Worm (Caenorhabditis elegans) whole organism, late embryonic: ENCODE results near the gene best-6.

Source experiments
- C08G9.2 ChIP-seq: sonication (generic microtip); optimal IDR thresholded peaks from 2 replicates; lab custom pipeline; 2016; ENCODE audit warnings: mild to moderate bottlenecking, missing genetic modification characterization, moderate library complexity, missing compliant biosample characterization
- C38D4.7 ChIP-seq: fragments of 200-800 bp; sonication (Bioruptor generic); optimal IDR thresholded peaks from 2 replicates; lab custom pipeline; 2018; ENCODE audit warnings: mild to moderate bottlenecking, missing genetic modification characterization, moderate library complexity, missing compliant biosample characterization
- F13H6.1 ChIP-seq: sonication (generic microtip); optimal IDR thresholded peaks from 2 replicates; lab custom pipeline; 2016; ENCODE audit warnings: missing genetic modification characterization, missing compliant biosample characterization
- K02D7.2 ChIP-seq: sonication (generic microtip); optimal IDR thresholded peaks from 2 replicates; lab custom pipeline; 2017; ENCODE audit warnings: mild to moderate bottlenecking, missing genetic modification characterization, missing compliant biosample characterization
- T23F11.4 ChIP-seq: fragments of 200-800 bp; sonication (Bioruptor generic); optimal IDR thresholded peaks from 2 replicates; lab custom pipeline; 2018; ENCODE audit warnings: mild to moderate bottlenecking, missing genetic modification characterization, missing compliant biosample characterization
- Y22D7AL.16 ChIP-seq: sonication (generic microtip); optimal IDR thresholded peaks from 2 replicates; lab custom pipeline; 2016; ENCODE audit warnings: missing genetic modification characterization, missing compliant biosample characterization
- ahr-1 ChIP-seq: sonication (generic microtip); optimal IDR thresholded peaks from 2 replicates; lab custom pipeline; 2016; ENCODE audit warnings: missing genetic modification characterization, missing compliant biosample characterization
- ama-1 ChIP-seq: fragments of 150-350 bp; optimal IDR thresholded peaks from 2 replicates; lab custom pipeline; 2014
- ceh-14 ChIP-seq: sonication (generic microtip); optimal IDR thresholded peaks from 2 replicates; lab custom pipeline; 2016; ENCODE audit warnings: missing genotype, missing genetic modification characterization, missing compliant biosample characterization
- ceh-18 ChIP-seq: sonication (generic microtip); optimal IDR thresholded peaks from 2 replicates; lab custom pipeline; 2016; ENCODE audit warnings: missing genetic modification characterization, missing compliant biosample characterization
- ceh-22 ChIP-seq: sonication (generic microtip); optimal IDR thresholded peaks from 2 replicates; lab custom pipeline; 2017; ENCODE audit warnings: missing biosample characterization, missing genetic modification characterization
- ceh-24 ChIP-seq: sonication (generic microtip); optimal IDR thresholded peaks from 2 replicates; lab custom pipeline; 2016; ENCODE audit warnings: mild to moderate bottlenecking, missing genetic modification characterization, missing compliant biosample characterization
- ceh-34 ChIP-seq: sonication (generic microtip); optimal IDR thresholded peaks from 2 replicates; lab custom pipeline; 2016; ENCODE audit warnings: mild to moderate bottlenecking, missing genetic modification characterization, missing compliant biosample characterization
- ceh-45 ChIP-seq: fragments of 200-800 bp; sonication (Bioruptor generic); IDR thresholded peaks from 2 replicates; pipeline ENCODE4 v1.3.6; 2022; ENCODE audit warnings: missing genetic modification reagents, missing genetic modification characterization, missing compliant biosample characterization
- ceh-48 ChIP-seq: sonication (generic microtip); optimal IDR thresholded peaks from 2 replicates; lab custom pipeline; 2016; ENCODE audit warnings: missing genetic modification characterization, inconsistent platforms, missing compliant biosample characterization
- ceh-6 ChIP-seq: fragments of 200-800 bp; sonication (Bioruptor generic); optimal IDR thresholded peaks from 2 replicates; lab custom pipeline; 2018; ENCODE audit warnings: mild to moderate bottlenecking, missing genetic modification characterization, missing compliant biosample characterization
- che-1 ChIP-seq: sonication (generic microtip); optimal IDR thresholded peaks from 2 replicates; lab custom pipeline; 2016; ENCODE audit warnings: mild to moderate bottlenecking, missing genetic modification characterization, missing compliant biosample characterization
- elt-2 ChIP-seq: sonication (generic microtip); optimal IDR thresholded peaks from 2 replicates; lab custom pipeline; 2016; ENCODE audit warnings: missing genetic modification reagents, missing genetic modification characterization, missing compliant biosample characterization
- elt-4 ChIP-seq: sonication (generic microtip); optimal IDR thresholded peaks from 2 replicates; lab custom pipeline; 2016; ENCODE audit warnings: missing genetic modification characterization, missing compliant biosample characterization
- ets-4 ChIP-seq: sonication (generic microtip); optimal IDR thresholded peaks from 2 replicates; lab custom pipeline; 2016; ENCODE audit warnings: missing genetic modification characterization, missing compliant biosample characterization
- eyg-1 ChIP-seq: sonication (generic microtip); optimal IDR thresholded peaks from 2 replicates; lab custom pipeline; 2016; ENCODE audit warnings: missing genotype, missing genetic modification characterization, missing compliant biosample characterization
- fax-1 ChIP-seq: sonication (generic microtip); optimal IDR thresholded peaks from 2 replicates; lab custom pipeline; 2016; ENCODE audit warnings: missing genotype, missing genetic modification characterization, missing compliant biosample characterization
- fkh-6 ChIP-seq: sonication (generic microtip); optimal IDR thresholded peaks from 2 replicates; lab custom pipeline; 2016; ENCODE audit warnings: missing genetic modification characterization, missing compliant biosample characterization
- gmeb-2 ChIP-seq: sonication (generic microtip); optimal IDR thresholded peaks from 2 replicates; lab custom pipeline; 2016; ENCODE audit warnings: missing genetic modification characterization, inconsistent platforms, missing compliant biosample characterization
- hlh-13 ChIP-seq: fragments of 200-800 bp; sonication (Bioruptor generic); optimal IDR thresholded peaks from 2 replicates; lab custom pipeline; 2018; ENCODE audit warnings: mild to moderate bottlenecking, missing genetic modification characterization, missing compliant biosample characterization
- hlh-30 ChIP-seq: sonication (generic microtip); optimal IDR thresholded peaks from 2 replicates; lab custom pipeline; 2017; ENCODE audit warnings: antibody characterized with exemption, missing genetic modification characterization, missing compliant biosample characterization; ENCODE audit not compliant: insufficient read depth
- hlh-8 ChIP-seq: sonication (generic microtip); optimal IDR thresholded peaks from 2 replicates; lab custom pipeline; 2016; ENCODE audit warnings: missing genotype, missing genetic modification characterization, missing compliant biosample characterization
- madf-2 ChIP-seq: sonication (generic microtip); optimal IDR thresholded peaks from 2 replicates; lab custom pipeline; 2017; ENCODE audit warnings: missing genetic modification characterization, missing compliant biosample characterization
- nfya-1 ChIP-seq: sonication (generic microtip); optimal IDR thresholded peaks from 2 replicates; lab custom pipeline; 2017; ENCODE audit warnings: missing genetic modification characterization, mild to moderate bottlenecking, missing compliant biosample characterization, antibody characterized with exemption, moderate library complexity
- nhr-11 ChIP-seq: fragments of 150-350 bp; optimal IDR thresholded peaks from 2 replicates; lab custom pipeline; 2014; ENCODE audit warnings: missing biosample characterization, missing genetic modification characterization
- pag-3 ChIP-seq: sonication (generic microtip); optimal IDR thresholded peaks from 2 replicates; lab custom pipeline; 2016; ENCODE audit warnings: missing compliant biosample characterization, missing genetic modification characterization, borderline replicate concordance
- pat-9 ChIP-seq: fragments of 200-800 bp; sonication (Bioruptor generic); optimal IDR thresholded peaks from 2 replicates; lab custom pipeline; 2018; ENCODE audit warnings: mild to moderate bottlenecking, missing genetic modification characterization, moderate library complexity, missing compliant biosample characterization
- pha-2 ChIP-seq: sonication (generic microtip); optimal IDR thresholded peaks from 2 replicates; lab custom pipeline; 2017; ENCODE audit warnings: mild to moderate bottlenecking, missing genetic modification characterization, missing compliant biosample characterization
- pqm-1 ChIP-seq: sonication (generic microtip); optimal IDR thresholded peaks from 2 replicates; lab custom pipeline; 2016; ENCODE audit warnings: missing genetic modification characterization, missing compliant biosample characterization
- pros-1 ChIP-seq: fragments of 150-350 bp; optimal IDR thresholded peaks from 2 replicates; lab custom pipeline; 2014; ENCODE audit warnings: missing biosample characterization, missing genetic modification reagents, missing genetic modification characterization
- ref-2 ChIP-seq: sonication (generic microtip); optimal IDR thresholded peaks from 2 replicates; lab custom pipeline; 2016; ENCODE audit warnings: missing genetic modification characterization, missing compliant biosample characterization
- sdc-2 ChIP-seq: sonication (generic microtip); optimal IDR thresholded peaks from 2 replicates; lab custom pipeline; 2016; ENCODE audit warnings: missing genotype, missing genetic modification characterization, missing compliant biosample characterization
- sox-2 ChIP-seq: fragments of 200-800 bp; sonication (Bioruptor generic); IDR thresholded peaks from 2 replicates; pipeline ENCODE4 v1.3.6; 2022; ENCODE audit warnings: missing genetic modification reagents, missing genetic modification characterization, missing compliant biosample characterization
- sox-4 ChIP-seq: sonication (generic microtip); optimal IDR thresholded peaks from 2 replicates; lab custom pipeline; 2017; ENCODE audit warnings: mild to moderate bottlenecking, missing genetic modification characterization, inconsistent platforms, missing compliant biosample characterization
- syd-9 ChIP-seq: sonication (generic microtip); optimal IDR thresholded peaks from 2 replicates; lab custom pipeline; 2016; ENCODE audit warnings: mild to moderate bottlenecking, missing genetic modification characterization, moderate library complexity, missing compliant biosample characterization
- tbx-2 ChIP-seq: sonication (generic microtip); optimal IDR thresholded peaks from 2 replicates; lab custom pipeline; 2016; ENCODE audit warnings: missing genetic modification characterization, missing compliant biosample characterization
- unc-3 ChIP-seq, 2 experiments: fragments of 200-800 bp in 1 of 2; sonication (Bioruptor generic) in 1 of 2; sonication (generic microtip) in 1 of 2; conservative IDR thresholded peaks in 1 of 2; optimal IDR thresholded peaks in 1 of 2; 2 replicates each; pipeline versions ENCODE4 v1.3.6 to Lab custom; 2016 to 2022; ENCODE audit warnings: missing compliant biosample characterization in 2 of 2, missing genetic modification characterization in 2 of 2, missing genetic modification reagents in 1 of 2
- unc-42 ChIP-seq: sonication (generic microtip); optimal IDR thresholded peaks from 2 replicates; lab custom pipeline; 2016; ENCODE audit warnings: missing genotype, missing genetic modification characterization, missing compliant biosample characterization
- unc-55 ChIP-seq: sonication (generic microtip); optimal IDR thresholded peaks from 2 replicates; lab custom pipeline; 2017; ENCODE audit warnings: missing biosample characterization, missing genetic modification reagents, missing genetic modification characterization
- unc-86 ChIP-seq: sonication (generic microtip); optimal IDR thresholded peaks from 2 replicates; lab custom pipeline; 2016; ENCODE audit warnings: missing genetic modification characterization, missing compliant biosample characterization
- zip-5 ChIP-seq: sonication (generic microtip); optimal IDR thresholded peaks from 2 replicates; lab custom pipeline; 2016; ENCODE audit warnings: missing genetic modification characterization, missing compliant biosample characterization
- ztf-16 ChIP-seq: sonication (generic microtip); optimal IDR thresholded peaks from 2 replicates; lab custom pipeline; 2017; ENCODE audit warnings: missing genetic modification characterization, missing compliant biosample characterization

The best-6 gene

DNA sequence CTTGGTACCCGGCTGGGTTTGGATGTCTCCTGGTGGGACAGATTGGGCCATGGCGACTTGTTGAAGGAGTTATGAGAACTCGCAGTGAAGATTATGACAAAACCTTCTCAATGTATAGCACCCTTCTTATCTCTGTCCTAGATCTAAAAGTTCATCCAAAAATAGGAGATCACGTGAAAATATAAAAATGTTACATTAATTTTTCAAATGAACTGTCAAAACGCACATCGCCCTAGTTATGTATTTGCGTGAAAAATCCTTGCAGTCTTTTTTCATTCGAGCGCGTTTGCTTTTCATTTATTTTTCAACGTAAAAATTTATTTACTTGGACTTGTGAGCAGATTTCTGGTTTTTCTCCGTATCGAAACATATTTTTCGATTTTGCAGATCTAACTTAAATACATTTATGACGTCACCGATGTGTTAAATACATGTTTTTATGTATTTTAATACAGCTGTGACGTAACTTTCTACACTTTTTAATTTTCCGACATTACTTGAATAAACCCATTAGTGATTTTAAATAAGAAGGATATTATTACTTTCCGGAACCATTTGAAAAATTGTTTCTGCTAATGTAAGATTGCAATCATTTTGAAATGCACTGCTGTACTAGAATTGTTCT lies 27.2 kb upstream of the best-6 start, which contains the start of gene msp-55:
Gene msp-55, minus strand, starts transcription at position 51 of the 625 bp plus-strand sequence.
- no peak for TF ChIP-seq pha-2 (tag; lab: Kevin White, UChicago)
- no peak for TF ChIP-seq ceh-14
- no peak for TF ChIP-seq T23F11.4
- TF ChIP-seq sox-2, result no peak
- TF ChIP-seq Y22D7AL.16 (tag; lab: Kevin White, UChicago), result no peak
- TF ChIP-seq unc-86 (tag; lab: Kevin White, UChicago), result no peak
- no peak for TF ChIP-seq unc-55
- no peak for TF ChIP-seq pqm-1 (tag; lab: Kevin White, UChicago)
- TF ChIP-seq ama-1 (lab: Kevin White, UChicago), result no peak
- no peak for TF ChIP-seq zip-5
- no peak for TF ChIP-seq elt-2 (tag; lab: Kevin White, UChicago)
- TF ChIP-seq pat-9 (tag; lab: Kevin White, UChicago), result no peak
- TF ChIP-seq elt-4 (tag; lab: Kevin White, UChicago), result no peak
- no peak for TF ChIP-seq C08G9.2 (tag; lab: Kevin White, UChicago)

DNA sequence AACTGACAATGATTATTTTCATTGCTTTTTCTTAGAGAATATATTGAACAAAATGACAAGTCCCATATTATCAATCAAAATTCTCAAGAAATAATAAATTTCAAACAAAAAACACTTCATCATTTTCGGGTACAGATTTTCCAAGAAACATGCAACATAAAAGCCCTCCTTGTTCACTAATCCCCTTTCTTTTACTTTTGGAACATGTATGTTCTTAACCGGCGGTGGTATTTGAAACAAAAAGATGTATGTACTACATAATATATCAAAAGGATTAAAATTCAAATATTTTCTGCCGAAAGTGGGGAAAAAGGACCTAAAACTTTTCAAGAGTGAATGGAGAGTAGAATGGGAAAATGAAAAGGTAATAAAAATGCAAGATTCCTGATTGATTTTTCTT lies 25.4 kb upstream of the best-6 start:
- TF ChIP-seq pha-2 (tag; lab: Kevin White, UChicago), result no peak

DNA sequence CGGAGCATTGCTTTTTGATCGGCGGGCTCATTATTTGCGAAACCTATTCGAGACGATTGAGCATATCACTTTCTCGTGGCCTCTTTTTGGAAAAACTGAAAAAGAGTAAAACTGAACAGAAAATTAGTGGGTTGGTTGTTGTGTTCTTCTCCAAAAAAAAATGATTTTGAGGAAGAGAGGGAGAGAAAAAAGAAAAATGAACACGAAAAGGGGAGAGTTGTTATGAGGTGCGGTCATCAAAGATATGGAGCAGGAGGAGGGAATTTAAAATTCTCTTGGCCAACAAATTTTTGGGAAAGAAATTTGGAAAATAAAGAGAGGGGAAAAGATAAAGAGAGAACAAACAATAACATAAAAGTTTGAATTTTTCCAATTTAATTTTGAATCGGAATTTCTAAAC lies 16.5 kb upstream of the best-6 start, which contains the start of gene hot-9:
Gene hot-9, minus strand, starts transcription at position 101 of the 400 bp plus-strand sequence.
- TF ChIP-seq ceh-24 (no peak), tbx-2 (tag; lab: Kevin White, UChicago) (no peak), ama-1 (lab: Kevin White, UChicago) (no peak), hlh-13 (no peak), nhr-11 (tag; lab: Kevin White, UChicago) (no peak), ceh-45 (GFP tag; lab: Robert Waterston, UW) (no peak), che-1 (no peak), pha-2 (tag; lab: Kevin White, UChicago) (no peak), sox-4 (tag; lab: Kevin White, UChicago) (no peak), fax-1 (tag; lab: Kevin White, UChicago) (no peak), F13H6.1 (tag; lab: Kevin White, UChicago) (no peak), eyg-1 (tag; lab: Kevin White, UChicago) (no peak), K02D7.2 (no peak), madf-2 (tag; lab: Kevin White, UChicago) (no peak), syd-9 (no peak), C38D4.7 (GFP tag; lab: Kevin White, UChicago) (no peak)

DNA sequence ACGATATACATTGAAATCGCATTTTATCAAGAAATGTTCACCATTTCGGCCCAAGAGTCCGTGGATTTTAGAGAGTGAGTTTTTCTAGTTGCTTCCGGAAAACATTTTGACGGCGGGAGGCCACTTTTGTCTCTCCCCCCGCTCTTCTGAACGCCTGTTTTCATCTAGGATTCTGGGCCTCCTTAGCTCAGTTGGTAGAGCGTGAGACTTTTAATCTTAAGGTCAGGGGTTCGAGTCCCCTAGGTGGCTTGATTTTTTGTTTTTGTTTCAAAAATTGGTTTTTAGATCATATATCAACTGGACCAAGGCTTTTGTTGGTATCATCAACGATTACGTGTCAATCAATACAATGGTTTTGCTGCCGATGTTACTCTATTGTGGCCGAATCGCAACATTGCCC lies 9.9 kb upstream of the best-6 start:
- TF ChIP-seq ceh-14 (no peak), F13H6.1 (tag; lab: Kevin White, UChicago) (no peak), fkh-6 (tag; lab: Kevin White, UChicago) (no peak), unc-3 (GFP tag; conservative IDR thresholded peaks at IDR 0.05; lab: Robert Waterston, UW) (no peak), unc-3 (tag; optimal IDR thresholded peaks at IDR 0.05; lab: Kevin White, UChicago) (no peak), ets-4 (tag; lab: Kevin White, UChicago) (no peak), nfya-1 (tag; lab: Kevin White, UChicago) (peak; percentile 3), ceh-6 (GFP tag; lab: Kevin White, UChicago) (peak; percentile 21), ceh-34 (no peak), pros-1 (tag; lab: Kevin White, UChicago) (no peak), ceh-48 (tag; lab: Kevin White, UChicago) (no peak), unc-42 (tag; lab: Kevin White, UChicago) (no peak), ref-2 (tag; lab: Kevin White, UChicago) (no peak), sdc-2 (tag; lab: Kevin White, UChicago) (no peak), sox-4 (tag; lab: Kevin White, UChicago) (peak; percentile 29), hlh-8 (tag; lab: Kevin White, UChicago) (no peak), pqm-1 (tag; lab: Kevin White, UChicago) (no peak), pat-9 (tag; lab: Kevin White, UChicago) (peak; percentile 23), ceh-18 (tag; lab: Kevin White, UChicago) (no peak), ama-1 (lab: Kevin White, UChicago) (no peak), ztf-16 (tag; lab: Kevin White, UChicago) (no peak), hlh-30 (no peak), ceh-22 (tag; lab: Kevin White, UChicago) (no peak), K02D7.2 (no peak), pag-3 (tag; lab: Kevin White, UChicago) (no peak), ahr-1 (tag; lab: Kevin White, UChicago) (no peak), gmeb-2 (tag; lab: Kevin White, UChicago) (peak; percentile 38)
